Worm (Caenorhabditis elegans): ENCODE measurements around the gene myrf-2.

Gene myrf-2

DNA sequence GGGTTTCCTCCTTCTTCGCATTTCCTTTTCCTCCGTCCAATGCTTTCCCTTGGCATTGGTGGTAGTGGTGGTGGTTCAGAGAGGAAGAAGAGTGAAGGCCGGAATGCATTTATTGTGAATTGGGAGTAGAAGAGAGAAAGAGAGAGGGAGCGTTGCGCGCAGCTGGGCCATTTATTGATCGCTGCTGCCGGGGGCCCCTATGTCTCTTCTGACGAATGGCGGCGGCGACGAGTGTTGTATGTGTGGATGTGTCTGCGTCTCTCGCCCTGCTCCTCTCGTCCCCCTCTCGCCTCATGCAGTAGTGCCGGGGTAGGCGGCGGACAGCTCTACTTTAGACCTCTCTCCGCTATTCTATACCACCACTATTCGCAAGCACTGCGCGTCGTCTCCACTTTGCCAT is 47.6 kb downstream of the myrf-2 start, which contains the start of gene unc-115 (continued):
- peak; percentile 62; the same call in 1 of the 2 replicates for TF ChIP-seq nfyb-1 (GFP tag; IDR thresholded peaks at IDR 0.05)
- TF ChIP-seq F52B5.7 (tag; optimal IDR thresholded peaks at IDR 0.05), result no peak
- TF ChIP-seq K11D2.4 (GFP tag; IDR thresholded peaks at IDR 0.05), result peak; percentile 63; the same call in 1 of the 2 replicates
- TF ChIP-seq tbp1 (GFP tag; optimal IDR thresholded peaks at IDR 0.05), result peak; percentile 60
- no peak for TF ChIP-seq lir-1 (GFP tag; conservative IDR thresholded peaks at IDR 0.05)
- TF ChIP-seq dox-1 (GFP tag; IDR thresholded peaks at IDR 0.05), result peak; percentile 81; the same call in 1 of the 2 replicates
- peak; percentile 66 for TF ChIP-seq B0336.3 (GFP tag; IDR thresholded peaks at IDR 0.05)
- TF ChIP-seq snpc-1.1 (tag; optimal IDR thresholded peaks at IDR 0.05; ENCODE audit: insufficient read depth), result no peak
- no peak for TF ChIP-seq Y79H2A.3 (GFP tag; conservative IDR thresholded peaks at IDR 0.05)
- TF ChIP-seq madf-3 (GFP tag; IDR thresholded peaks at IDR 0.05), result no peak
- TF ChIP-seq snpc-1.3 (tag; optimal IDR thresholded peaks at IDR 0.05; ENCODE audit: insufficient read depth), result no peak
- TF ChIP-seq F55B11.4 (tag; optimal IDR thresholded peaks at IDR 0.05; ENCODE audit: borderline replicate concordance, insufficient read depth), result no peak
- no peak for TF ChIP-seq attf-6 (GFP tag; IDR thresholded peaks at IDR 0.05)
- peak; percentile 49 for TF ChIP-seq atf-7 (tag; optimal IDR thresholded peaks at IDR 0.05)
- TF ChIP-seq nhr-90 (tag; optimal IDR thresholded peaks at IDR 0.05), result peak; percentile 6
- peak; percentile 13 for TF ChIP-seq lin-54 (GFP tag; optimal IDR thresholded peaks at IDR 0.05)
- no peak for TF ChIP-seq lag-1 (GFP tag; IDR thresholded peaks at IDR 0.05)
- TF ChIP-seq B0019.2 (GFP tag; conservative IDR thresholded peaks at IDR 0.05), result no peak
- peak; percentile 81 for TF ChIP-seq egrh-3 (GFP tag; IDR thresholded peaks at IDR 0.05)
- TF ChIP-seq B0261.1 (tag; optimal IDR thresholded peaks at IDR 0.05), result peak; percentile 30
- no peak for TF ChIP-seq hlh-26 (GFP tag; conservative IDR thresholded peaks at IDR 0.05)
- peak; percentile 48 for TF ChIP-seq unc-62 (GFP tag; optimal IDR thresholded peaks at IDR 0.05)

DNA sequence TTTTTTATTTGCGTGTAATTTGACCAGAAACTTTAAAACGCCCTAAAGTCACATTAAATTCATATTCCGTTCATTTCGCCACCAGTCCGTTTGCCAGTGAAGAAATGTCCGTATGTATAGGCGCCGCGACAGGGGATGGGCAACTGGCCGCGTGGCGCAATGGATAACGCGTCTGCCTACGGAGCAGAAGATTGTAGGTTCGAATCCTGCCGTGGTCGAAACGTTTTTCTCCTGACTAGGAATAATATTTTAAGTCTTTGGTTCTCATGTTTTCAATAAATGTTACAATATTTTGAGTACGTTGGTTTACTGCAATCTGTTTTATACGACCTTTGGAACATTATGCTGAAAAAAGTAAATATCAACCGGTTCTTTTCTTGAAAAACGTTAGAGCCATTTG is 49.2 kb downstream of the myrf-2 start:
- TF ChIP-seq C06A6.2 (GFP tag; conservative IDR thresholded peaks at IDR 0.05) (0 out of 2 replicates have a peak, but pooled peaks have one; percentile 29), chd-7 (tag; optimal IDR thresholded peaks at IDR 0.05) (peak; percentile 84), F23B12.7 (tag; optimal IDR thresholded peaks at IDR 0.05; ENCODE audit: insufficient read depth) (peak; percentile 1), Y67H2A.10 (GFP tag; conservative IDR thresholded peaks at IDR 0.05) (no peak), mcd-1 (GFP tag; IDR thresholded peaks at IDR 0.05) (peak; percentile 62), cebp-2 (GFP tag; IDR thresholded peaks at IDR 0.05) (0 out of 2 replicates have a peak, but pooled peaks have one; percentile 73), dox-1 (GFP tag; IDR thresholded peaks at IDR 0.05) (peak; percentile 85), madf-8 (GFP tag; conservative IDR thresholded peaks at IDR 0.05) (no peak), efl-1 (GFP tag; optimal IDR thresholded peaks at IDR 0.05) (no peak), bed-1 (GFP tag; IDR thresholded peaks at IDR 0.05) (peak; percentile 93; the same call in 1 of the 2 replicates), repo-1 (tag; optimal IDR thresholded peaks at IDR 0.05) (peak; percentile 84), snpc-1.3 (tag; optimal IDR thresholded peaks at IDR 0.05; ENCODE audit: insufficient read depth) (peak; percentile 73), F52B5.7 (tag; optimal IDR thresholded peaks at IDR 0.05) (peak; percentile 63), hmg-20 (GFP tag; IDR thresholded peaks at IDR 0.05) (0 out of 2 replicates have a peak, but pooled peaks have one; percentile 63), ztf-6 (GFP tag; IDR thresholded peaks at IDR 0.05) (peak; percentile 52; the same call in 1 of the 2 replicates), pha-4 (tag; optimal IDR thresholded peaks at IDR 0.05) (no peak), atf-7 (tag; optimal IDR thresholded peaks at IDR 0.05) (peak; percentile 35), ztf-28 (GFP tag; IDR thresholded peaks at IDR 0.05) (peak; percentile 72), D2030.7 (GFP tag; IDR thresholded peaks at IDR 0.05) (peak; percentile 81), ztf-26 (tag; optimal IDR thresholded peaks at IDR 0.05) (peak; percentile 28), lir-1 (GFP tag; conservative IDR thresholded peaks at IDR 0.05) (no peak), athp-1 (tag; optimal IDR thresholded peaks at IDR 0.05) (peak; percentile 59), mxl-1 (tag; optimal IDR thresholded peaks at IDR 0.05) (peak; percentile 62), cebp-1 (GFP tag; IDR thresholded peaks at IDR 0.05) (no peak), cebp-1 (tag; optimal IDR thresholded peaks at IDR 0.05) (peak; percentile 74), him-1 (tag; optimal IDR thresholded peaks at IDR 0.05) (peak; percentile 89), K11D2.4 (GFP tag; IDR thresholded peaks at IDR 0.05) (peak; percentile 64), lsl-1 (GFP tag; optimal IDR thresholded peaks at IDR 0.05) (no peak), F49E8.2 (tag; optimal IDR thresholded peaks at IDR 0.05; ENCODE audit: insufficient read depth) (no peak), ceh-91 (GFP tag; IDR thresholded peaks at IDR 0.05) (no peak), hlh-26 (GFP tag; conservative IDR thresholded peaks at IDR 0.05) (no peak)

Measured in whole organism, young adult.